Worm (Caenorhabditis elegans) whole organism, L3 larva: ENCODE measurements around the gene srbc-9.

ENCODE experiments used
- R02D3.7 ChIP-seq: fragments of 150-350 bp; optimal IDR thresholded peaks from 2 replicates; lab custom pipeline; 2014; ENCODE audit warnings: missing biosample characterization, missing genetic modification characterization
- aly-2 ChIP-seq: fragments of 150-350 bp; optimal IDR thresholded peaks from 2 replicates; lab custom pipeline; 2014; ENCODE audit warnings: missing biosample characterization, missing genetic modification characterization
- ama-1 ChIP-seq: fragments of 150-350 bp; optimal IDR thresholded peaks from 2 replicates; lab custom pipeline; 2018
- ceh-16 ChIP-seq: sonication (generic microtip); optimal IDR thresholded peaks from 2 replicates; lab custom pipeline; 2017; ENCODE audit warnings: missing biosample characterization, missing genetic modification characterization
- ceh-28 ChIP-seq: fragments of 150-350 bp; optimal IDR thresholded peaks from 2 replicates; lab custom pipeline; 2014; ENCODE audit warnings: missing biosample characterization, missing genetic modification reagents, missing genetic modification characterization
- ceh-9 ChIP-seq: sonication (generic microtip); optimal IDR thresholded peaks from 2 replicates; lab custom pipeline; 2018; ENCODE audit warnings: missing biosample characterization, missing genetic modification characterization
- egl-27 ChIP-seq: sonication (generic microtip); optimal IDR thresholded peaks from 4 replicates; lab custom pipeline; 2017; ENCODE audit warnings: missing biosample characterization, missing genetic modification reagents, missing genetic modification characterization
- elt-2 ChIP-seq: sonication (generic microtip); optimal IDR thresholded peaks from 2 replicates; lab custom pipeline; 2016; ENCODE audit warnings: missing genetic modification reagents, mild to moderate bottlenecking, missing genetic modification characterization, missing compliant biosample characterization
- elt-3 ChIP-seq, 3 experiments: fragments of 150-350 bp in 1 of 3; sonication (generic microtip) in 2 of 3; optimal IDR thresholded peaks; 2 replicates in 2 of 3; 4 replicates in 1 of 3; lab custom pipeline; 2014 to 2017; ENCODE audit warnings: missing biosample characterization in 3 of 3, missing genetic modification characterization in 3 of 3
- eor-1 ChIP-seq, 2 experiments: fragments of 150-350 bp; optimal IDR thresholded peaks; 2 replicates each; lab custom pipeline; 2014 to 2018; ENCODE audit warnings: missing biosample characterization in 2 of 2, missing genetic modification characterization in 2 of 2
- fkh-10 ChIP-seq: sonication (generic microtip); optimal IDR thresholded peaks from 2 replicates; lab custom pipeline; 2017; ENCODE audit warnings: missing biosample characterization, missing genetic modification reagents, missing genetic modification characterization
- fkh-2 ChIP-seq: fragments of 150-350 bp; optimal IDR thresholded peaks from 2 replicates; lab custom pipeline; 2014; ENCODE audit warnings: missing biosample characterization, missing genetic modification reagents, missing genetic modification characterization
- fos-1 ChIP-seq: fragments of 150-350 bp; optimal IDR thresholded peaks from 2 replicates; lab custom pipeline; 2014; ENCODE audit warnings: missing biosample characterization, missing genetic modification characterization
- jun-1 ChIP-seq: fragments of 150-350 bp; optimal IDR thresholded peaks from 2 replicates; lab custom pipeline; 2014; ENCODE audit warnings: missing biosample characterization, missing genetic modification reagents, missing genetic modification characterization
- lin-39 ChIP-seq: fragments of 150-350 bp; optimal IDR thresholded peaks from 2 replicates; lab custom pipeline; 2018; ENCODE audit warnings: missing biosample characterization, missing genetic modification reagents, missing genetic modification characterization
- lsy-12 ChIP-seq: sonication (generic microtip); optimal IDR thresholded peaks from 2 replicates; lab custom pipeline; 2016; ENCODE audit warnings: mild to moderate bottlenecking, missing genetic modification characterization, missing compliant biosample characterization
- mdl-1 ChIP-seq: fragments of 150-350 bp; optimal IDR thresholded peaks from 2 replicates; lab custom pipeline; 2014; ENCODE audit warnings: missing biosample characterization, missing genetic modification characterization
- mml-1 ChIP-seq: fragments of 150-350 bp; sonication (generic microtip); optimal IDR thresholded peaks from 3 replicates; lab custom pipeline; 2014; ENCODE audit warnings: missing biosample characterization, missing genetic modification characterization
- nfya-1 ChIP-seq: sonication (generic microtip); optimal IDR thresholded peaks from 2 replicates; lab custom pipeline; 2017; ENCODE audit warnings: missing genetic modification characterization, mild to moderate bottlenecking, missing compliant biosample characterization, antibody characterized with exemption, moderate library complexity; ENCODE audit not compliant: insufficient read depth
- nhr-11 ChIP-seq: fragments of 150-350 bp; optimal IDR thresholded peaks from 2 replicates; lab custom pipeline; 2014; ENCODE audit warnings: missing biosample characterization, missing genetic modification characterization
- nhr-23 ChIP-seq: fragments of 150-350 bp; optimal IDR thresholded peaks from 2 replicates; lab custom pipeline; 2014; ENCODE audit warnings: missing biosample characterization, missing genetic modification reagents, missing genetic modification characterization
- nhr-237 ChIP-seq: fragments of 150-350 bp; optimal IDR thresholded peaks from 2 replicates; lab custom pipeline; 2014; ENCODE audit warnings: missing biosample characterization, missing genetic modification characterization
- nhr-25 ChIP-seq: sonication (generic microtip); optimal IDR thresholded peaks from 2 replicates; lab custom pipeline; 2017; ENCODE audit warnings: missing biosample characterization, missing genetic modification characterization
- nhr-67 ChIP-seq: fragments of 150-350 bp; optimal IDR thresholded peaks from 2 replicates; lab custom pipeline; 2014; ENCODE audit warnings: missing biosample characterization, missing genetic modification characterization
- nhr-76 ChIP-seq: fragments of 150-350 bp; sonication (generic microtip); optimal IDR thresholded peaks from 5 replicates; lab custom pipeline; 2014; ENCODE audit warnings: missing biosample characterization, missing genetic modification characterization
- nhr-77 ChIP-seq: fragments of 150-350 bp; optimal IDR thresholded peaks from 2 replicates; lab custom pipeline; 2014; ENCODE audit warnings: missing biosample characterization, missing genetic modification characterization
- pha-4 ChIP-seq: fragments of 150-350 bp; optimal IDR thresholded peaks from 2 replicates; lab custom pipeline; 2014; ENCODE audit warnings: missing biosample characterization, missing genetic modification reagents, missing genetic modification characterization
- pqm-1 ChIP-seq: fragments of 150-350 bp; optimal IDR thresholded peaks from 2 replicates; lab custom pipeline; 2017; ENCODE audit warnings: missing biosample characterization, missing genetic modification characterization, inconsistent platforms
- sea-2 ChIP-seq: fragments of 150-350 bp; sonication (generic microtip); optimal IDR thresholded peaks from 4 replicates; lab custom pipeline; 2014; ENCODE audit warnings: missing biosample characterization, missing genetic modification reagents, missing genetic modification characterization
- skn-1 ChIP-seq: fragments of 150-350 bp; optimal IDR thresholded peaks from 2 replicates; lab custom pipeline; 2014; ENCODE audit warnings: missing biosample characterization, missing genetic modification characterization
- snpc-4 ChIP-seq: fragments of 150-350 bp; optimal IDR thresholded peaks from 2 replicates; lab custom pipeline; 2014; ENCODE audit warnings: missing biosample characterization, missing genetic modification characterization
- tbx-2 ChIP-seq: sonication (generic microtip); optimal IDR thresholded peaks from 2 replicates; lab custom pipeline; 2016; ENCODE audit warnings: mild to moderate bottlenecking, missing genetic modification characterization, missing compliant biosample characterization
- unc-39 ChIP-seq: sonication (generic microtip); optimal IDR thresholded peaks from 4 replicates; lab custom pipeline; 2017; ENCODE audit warnings: missing biosample characterization, missing genetic modification characterization
- unc-62 ChIP-seq: fragments of 150-350 bp; sonication (generic microtip); optimal IDR thresholded peaks from 4 replicates; lab custom pipeline; 2014; ENCODE audit warnings: missing biosample characterization, missing genetic modification reagents, missing genetic modification characterization
- zag-1 ChIP-seq: fragments of 150-350 bp; optimal IDR thresholded peaks from 2 replicates; lab custom pipeline; 2014; ENCODE audit warnings: missing biosample characterization, missing genetic modification characterization

The srbc-9 gene

ce11 chrV:7487518-7487917 lies 2.7 kb downstream of the srbc-9 start, which contains the start of gene srbc-7:
TSS of gene srbc-7 (minus strand) at chrV:7487618.
- TF ChIP-seq elt-2 (tag; lab: Kevin White, UChicago) (no peak), lsy-12 (tag; lab: Kevin White, UChicago) (no peak), sea-2 (GFP tag; lab: Kevin White, UChicago) (no peak), nhr-67 (tag; lab: Kevin White, UChicago) (no peak), elt-3 (tag; optimal IDR thresholded peaks at IDR 0.05; lab: Kevin White, UChicago) (no peak), nhr-11 (tag; lab: Kevin White, UChicago) (no peak), R02D3.7 (tag; lab: Kevin White, UChicago) (no peak), tbx-2 (tag; lab: Kevin White, UChicago) (no peak), unc-62 (GFP tag; lab: Kevin White, UChicago) (no peak), mml-1 (no peak), nhr-25 (tag; lab: Kevin White, UChicago) (no peak), nfya-1 (no peak), skn-1 (tag; lab: Kevin White, UChicago) (no peak), egl-27 (tag; lab: Kevin White, UChicago) (no peak)
- TF ChIP-seq, all 47 proteins: peak for 0

ce11 chrV:7485000-7485399 lies 5.2 kb downstream of the srbc-9 start, which contains the start of gene srbc-8:
TSS of gene srbc-8 (minus strand) at chrV:7485100.
- TF ChIP-seq fkh-2 (tag; lab: Kevin White, UChicago) (no peak), nfya-1 (no peak), skn-1 (tag; lab: Kevin White, UChicago) (no peak), nhr-77 (tag; lab: Kevin White, UChicago) (no peak), egl-27 (tag; lab: Kevin White, UChicago) (no peak), sea-2 (GFP tag; lab: Kevin White, UChicago) (no peak), nhr-76 (tag; lab: Kevin White, UChicago) (no peak), tbx-2 (tag; lab: Kevin White, UChicago) (no peak), lin-39 (tag; lab: Kevin White, UChicago) (no peak), jun-1 (tag; lab: Kevin White, UChicago) (no peak), zag-1 (no peak), eor-1 (tag; optimal IDR thresholded peaks at IDR 0.05; lab: Kevin White, UChicago) (no peak), pha-4 (tag; lab: Kevin White, UChicago) (no peak), nhr-11 (tag; lab: Kevin White, UChicago) (no peak), lsy-12 (tag; lab: Kevin White, UChicago) (no peak), mdl-1 (tag; lab: Kevin White, UChicago) (no peak), fkh-10 (GFP tag; lab: Kevin White, UChicago) (no peak)

- TF ChIP-seq mdl-1 (tag; lab: Kevin White, UChicago) (no peak), unc-39 (tag; lab: Kevin White, UChicago) (no peak), nhr-76 (tag; lab: Kevin White, UChicago) (no peak), aly-2 (tag; lab: Kevin White, UChicago) (no peak), ama-1 (no peak), nhr-25 (tag; lab: Kevin White, UChicago) (no peak), ceh-28 (no peak), fkh-10 (GFP tag; lab: Kevin White, UChicago) (no peak), nhr-77 (tag; lab: Kevin White, UChicago) (no peak), ceh-9 (no peak), nhr-67 (tag; lab: Kevin White, UChicago) (no peak)
Observed at ce11 chrV:7480949-7481348, 9.3 kb downstream of the srbc-9 start, which contains the start of gene C18B10.6. TSS of gene C18B10.6 (minus strand) at chrV:7481049.

- no peak for TF ChIP-seq ceh-16 (tag; lab: Kevin White, UChicago)
- TF ChIP-seq nhr-23 (tag; lab: Kevin White, UChicago): no peak
- TF ChIP-seq lsy-12 (tag; lab: Kevin White, UChicago): no peak
- no peak for TF ChIP-seq nhr-237 (tag; lab: Kevin White, UChicago)
Observed at ce11 chrV:7478404-7478803, 11.8 kb downstream of the srbc-9 start, which contains the start of gene str-190. TSS of gene str-190 (minus strand) at chrV:7478504.

- TF ChIP-seq zag-1 (no peak), lin-39 (tag; lab: Kevin White, UChicago) (no peak), pqm-1 (tag; lab: Kevin White, UChicago) (no peak), fos-1 (tag; lab: Kevin White, UChicago) (no peak), elt-2 (tag; lab: Kevin White, UChicago) (no peak), snpc-4 (tag; lab: Kevin White, UChicago) (no peak), ceh-28 (no peak), jun-1 (tag; lab: Kevin White, UChicago) (no peak), tbx-2 (tag; lab: Kevin White, UChicago) (no peak)
Observed at ce11 chrV:7476766-7477165, 13.5 kb downstream of the srbc-9 start, which contains the start of gene srh-125. TSS of gene srh-125 (minus strand) at chrV:7476866.
